Fruit fly (Drosophila melanogaster) whole organism, embryonic: ENCODE results near the gene CanB.

Source experiments
- Asciz ChIP-seq: fragments of 200-800 bp; sonication (Bioruptor generic); optimal IDR thresholded peaks from 2 replicates; lab custom pipeline; 2017; ENCODE audit warnings: missing biosample characterization, mild to moderate bottlenecking, missing genetic modification characterization, missing genetic modification reagents
- B-H1 ChIP-seq: fragments of 200-800 bp; sonication (Bioruptor generic); IDR thresholded peaks from 3 replicates; pipeline ENCODE4 v1.3.6; 2022; ENCODE audit warnings: missing biosample characterization, missing genetic modification characterization
- Blimp-1 ChIP-seq: fragments of 200-800 bp; sonication (Bioruptor generic); optimal IDR thresholded peaks from 3 replicates; lab custom pipeline; 2018; ENCODE audit warnings: missing biosample characterization, missing genetic modification characterization, mild to moderate bottlenecking, moderate library complexity, missing genetic modification reagents
- CG10147 ChIP-seq: fragments of 200-800 bp; sonication (Bioruptor generic); optimal IDR thresholded peaks from 2 replicates; lab custom pipeline; 2019; ENCODE audit warnings: missing biosample characterization, mild to moderate bottlenecking, missing genetic modification characterization, moderate library complexity
- CG1024 ChIP-seq: fragments of 200-800 bp; sonication (Bioruptor generic); IDR thresholded peaks from 2 replicates; pipeline ENCODE4 v1.3.6; 2022; ENCODE audit warnings: missing biosample characterization, missing genetic modification characterization
- CG10274 ChIP-seq: fragments of 200-800 bp; sonication (Bioruptor generic); optimal IDR thresholded peaks from 3 replicates; lab custom pipeline; 2017; ENCODE audit warnings: missing biosample characterization, mild to moderate bottlenecking, missing genetic modification characterization
- CG10959 ChIP-seq: fragments of 200-800 bp; sonication (Bioruptor generic); IDR thresholded peaks from 2 replicates; pipeline ENCODE4 v1.3.6; 2022; ENCODE audit warnings: missing biosample characterization, missing genetic modification characterization
- CG11456 ChIP-seq: fragments of 200-800 bp; sonication (Bioruptor generic); IDR thresholded peaks from 3 replicates; pipeline ENCODE4 v1.3.6; 2022; ENCODE audit warnings: missing biosample characterization, missing genetic modification characterization
- CG11695 ChIP-seq: fragments of 200-800 bp; sonication (Bioruptor generic); IDR thresholded peaks from 3 replicates; pipeline ENCODE4 v1.3.6; 2022; ENCODE audit warnings: missing biosample characterization, missing genetic modification characterization
- CG1233 ChIP-seq: fragments of 200-800 bp; sonication (Bioruptor generic); optimal IDR thresholded peaks from 4 replicates; lab custom pipeline; 2018; ENCODE audit warnings: missing biosample characterization, mild to moderate bottlenecking, missing genetic modification characterization
- CG13296 ChIP-seq: fragments of 200-800 bp; sonication (Bioruptor generic); optimal IDR thresholded peaks from 3 replicates; lab custom pipeline; 2018; ENCODE audit warnings: missing biosample characterization, mild to moderate bottlenecking, missing genetic modification characterization
- CG14441 ChIP-seq: fragments of 200-800 bp; sonication (Bioruptor generic); IDR thresholded peaks from 2 replicates; pipeline ENCODE4 v1.3.6; 2022; ENCODE audit warnings: missing biosample characterization, missing genetic modification characterization
- CG17829 ChIP-seq: fragments of 200-800 bp; optimal IDR thresholded peaks from 2 replicates; lab custom pipeline; 2019; ENCODE audit warnings: missing biosample characterization, mild to moderate bottlenecking, missing genetic modification characterization, moderate library complexity
- CG18476 ChIP-seq: fragments of 200-800 bp; sonication (Bioruptor generic); optimal IDR thresholded peaks from 2 replicates; lab custom pipeline; 2016; ENCODE audit warnings: missing biosample characterization, mild to moderate bottlenecking, missing genetic modification characterization
- CG18764 ChIP-seq: fragments of 200-800 bp; sonication (Bioruptor generic); optimal IDR thresholded peaks from 3 replicates; lab custom pipeline; 2016; ENCODE audit warnings: missing biosample characterization, missing genetic modification characterization
- CG30403 ChIP-seq: fragments of 200-800 bp; sonication (Bioruptor generic); optimal IDR thresholded peaks from 3 replicates; lab custom pipeline; 2016; ENCODE audit warnings: missing biosample characterization, missing genetic modification characterization
- CG3281 ChIP-seq: fragments of 200-800 bp; sonication (Bioruptor generic); optimal IDR thresholded peaks from 3 replicates; lab custom pipeline; 2017; ENCODE audit warnings: missing biosample characterization, mild to moderate bottlenecking, missing genetic modification characterization
- CG4820 ChIP-seq: fragments of 200-800 bp; sonication (Bioruptor generic); optimal IDR thresholded peaks from 3 replicates; lab custom pipeline; 2016; ENCODE audit warnings: missing biosample characterization, missing genetic modification characterization
- CG7372 ChIP-seq: fragments of 200-800 bp; sonication (Bioruptor generic); IDR thresholded peaks from 2 replicates; pipeline ENCODE4 v1.3.6; 2022; ENCODE audit warnings: missing biosample characterization, missing genetic modification characterization
- CG7839 ChIP-seq: fragments of 200-800 bp; sonication (Bioruptor generic); optimal IDR thresholded peaks from 3 replicates; lab custom pipeline; 2018; ENCODE audit warnings: missing biosample characterization, mild to moderate bottlenecking, missing genetic modification characterization, moderate library complexity
- CG8924 ChIP-seq: fragments of 200-800 bp; optimal IDR thresholded peaks from 3 replicates; lab custom pipeline; 2019; ENCODE audit warnings: missing biosample characterization, mild to moderate bottlenecking, missing genetic modification characterization, moderate library complexity
- CkIIα-i1 ChIP-seq: fragments of 200-800 bp; sonication (Bioruptor generic); IDR thresholded peaks from 2 replicates; pipeline ENCODE4 v1.3.6; 2022; ENCODE audit warnings: missing biosample characterization, missing genetic modification characterization
- Fer2 ChIP-seq: fragments of 200-800 bp; sonication (Bioruptor generic); optimal IDR thresholded peaks from 2 replicates; lab custom pipeline; 2018; ENCODE audit warnings: missing biosample characterization, mild to moderate bottlenecking, missing genetic modification characterization, moderate library complexity
- GATAe ChIP-seq: fragments of 200-800 bp; sonication (Bioruptor generic); conservative IDR thresholded peaks from 2 replicates; pipeline ENCODE4 v1.3.6; 2022; ENCODE audit warnings: missing biosample characterization, missing genetic modification characterization
- HmgZ ChIP-seq: fragments of 200-800 bp; sonication (Bioruptor generic); optimal IDR thresholded peaks from 2 replicates; lab custom pipeline; 2018; ENCODE audit warnings: missing biosample characterization, mild to moderate bottlenecking, missing genetic modification characterization
- MTF-1 ChIP-seq: fragments of 200-800 bp; sonication (Bioruptor generic); optimal IDR thresholded peaks from 2 replicates; lab custom pipeline; 2018; ENCODE audit warnings: missing biosample characterization, mild to moderate bottlenecking, missing genetic modification characterization, borderline replicate concordance
- Six4 ChIP-seq: fragments of 200-800 bp; sonication (Bioruptor generic); optimal IDR thresholded peaks from 2 replicates; lab custom pipeline; 2016; ENCODE audit warnings: missing biosample characterization, missing genetic modification characterization
- Sox100B ChIP-seq: fragments of 200-800 bp; sonication (Bioruptor generic); optimal IDR thresholded peaks from 3 replicates; lab custom pipeline; 2018; ENCODE audit warnings: missing biosample characterization, mild to moderate bottlenecking, missing genetic modification characterization
- Ssrp ChIP-seq: fragments of 200-800 bp; sonication (Bioruptor generic); optimal IDR thresholded peaks from 2 replicates; lab custom pipeline; 2018; ENCODE audit warnings: missing biosample characterization, mild to moderate bottlenecking, missing genetic modification characterization, moderate library complexity
- Usf ChIP-seq: fragments of 200-800 bp; sonication (Bioruptor generic); optimal IDR thresholded peaks from 2 replicates; lab custom pipeline; 2017; ENCODE audit warnings: missing genotype, missing biosample characterization, missing genetic modification characterization
- ash1 ChIP-seq: fragments of 200-800 bp; sonication (Bioruptor generic); optimal IDR thresholded peaks from 2 replicates; lab custom pipeline; 2018; ENCODE audit warnings: missing biosample characterization, mild to moderate bottlenecking, missing genetic modification characterization
- bigmax ChIP-seq: fragments of 200-800 bp; sonication (Bioruptor generic); optimal IDR thresholded peaks from 2 replicates; lab custom pipeline; 2018; ENCODE audit warnings: missing biosample characterization, mild to moderate bottlenecking, missing genetic modification characterization
- bowl ChIP-seq: fragments of 200-800 bp; sonication (Bioruptor generic); IDR thresholded peaks from 2 replicates; pipeline ENCODE4 v1.3.6; 2022; ENCODE audit warnings: missing biosample characterization, missing genetic modification characterization
- chinmo ChIP-seq: fragments of 200-800 bp; sonication (Bioruptor generic); IDR thresholded peaks from 4 replicates; pipeline ENCODE4 v1.3.6; 2022; ENCODE audit warnings: missing biosample characterization, missing genetic modification characterization; ENCODE audit not compliant: partially characterized antibody
- kay ChIP-seq: fragments of 200-800 bp; sonication (Bioruptor generic); optimal IDR thresholded peaks from 2 replicates; lab custom pipeline; 2016; ENCODE audit warnings: missing biosample characterization, missing genetic modification characterization
- ken ChIP-seq: fragments of 200-800 bp; sonication (Bioruptor generic); IDR thresholded peaks from 3 replicates; pipeline ENCODE4 v1.3.6; 2022; ENCODE audit warnings: missing biosample characterization, missing genetic modification characterization
- onecut ChIP-seq: fragments of 200-800 bp; sonication (Bioruptor generic); IDR thresholded peaks from 2 replicates; pipeline ENCODE4 v1.3.6; 2022; ENCODE audit warnings: missing biosample characterization, missing genetic modification characterization
- otp ChIP-seq: fragments of 200-800 bp; sonication (Bioruptor generic); IDR thresholded peaks from 3 replicates; pipeline ENCODE4, ENCODE4 v1.3.6; 2022; ENCODE audit warnings: missing biosample characterization, missing genetic modification characterization
- pfk ChIP-seq: fragments of 200-800 bp; sonication (Bioruptor generic); optimal IDR thresholded peaks from 2 replicates; lab custom pipeline; 2018; ENCODE audit warnings: missing biosample characterization, mild to moderate bottlenecking, missing genetic modification characterization, moderate library complexity
- phol ChIP-seq: fragments of 200-800 bp; sonication (Bioruptor generic); optimal IDR thresholded peaks from 3 replicates; lab custom pipeline; 2018; ENCODE audit warnings: missing biosample characterization, mild to moderate bottlenecking, missing genetic modification characterization, moderate library complexity
- prd ChIP-seq, 3 experiments: fragments of >200 bp in 2 of 3; fragments of 200-800 bp in 1 of 3; sonication (Bioruptor generic) in 1 of 3; optimal IDR thresholded peaks in 2 of 3; IDR thresholded peaks in 1 of 3; 2 replicates in 2 of 3; 3 replicates in 1 of 3; pipeline versions ENCODE4 v1.3.6 to Lab custom; 2017 to 2022; ENCODE audit warnings: missing biosample characterization in 1 of 3, missing genetic modification characterization in 1 of 3
- psq ChIP-seq: fragments of 200-800 bp; sonication (Bioruptor generic); optimal IDR thresholded peaks from 2 replicates; lab custom pipeline; 2017; ENCODE audit warnings: missing biosample characterization, missing genetic modification characterization
- pum ChIP-seq: fragments of 200-800 bp; sonication (Bioruptor generic); optimal IDR thresholded peaks from 2 replicates; lab custom pipeline; 2016; ENCODE audit warnings: missing biosample characterization, missing genetic modification characterization
- run ChIP-seq: fragments of 200-800 bp; sonication (Bioruptor generic); optimal IDR thresholded peaks from 3 replicates; lab custom pipeline; 2018; ENCODE audit warnings: missing biosample characterization, mild to moderate bottlenecking, missing genetic modification characterization
- so ChIP-seq: fragments of 200-800 bp; sonication (Bioruptor generic); IDR thresholded peaks from 3 replicates; pipeline ENCODE4 v1.3.6; 2022; ENCODE audit warnings: missing biosample characterization, missing genetic modification characterization
- tgo ChIP-seq: fragments of 200-800 bp; sonication (Bioruptor generic); IDR thresholded peaks from 3 replicates; pipeline ENCODE4 v1.3.6; 2022; ENCODE audit warnings: missing biosample characterization, missing genetic modification characterization
- tio ChIP-seq: fragments of 200-800 bp; sonication (Bioruptor generic); optimal IDR thresholded peaks from 2 replicates; lab custom pipeline; 2017; ENCODE audit warnings: missing biosample characterization, missing genetic modification characterization, inconsistent platforms
- wor ChIP-seq: fragments of 200-800 bp; sonication (Bioruptor generic); IDR thresholded peaks from 2 replicates; pipeline ENCODE4 v1.3.6; 2022; ENCODE audit warnings: missing biosample characterization, missing genetic modification characterization
- zen ChIP-seq: fragments of 200-800 bp; sonication (Bioruptor generic); optimal IDR thresholded peaks from 3 replicates; lab custom pipeline; 2018; ENCODE audit warnings: missing biosample characterization, mild to moderate bottlenecking, missing genetic modification characterization, moderate library complexity
- zfh2 ChIP-seq: fragments of 200-800 bp; sonication (Bioruptor generic); optimal IDR thresholded peaks from 2 replicates; lab custom pipeline; 2016; ENCODE audit warnings: missing biosample characterization, missing genetic modification characterization

CanB gene

DNA sequence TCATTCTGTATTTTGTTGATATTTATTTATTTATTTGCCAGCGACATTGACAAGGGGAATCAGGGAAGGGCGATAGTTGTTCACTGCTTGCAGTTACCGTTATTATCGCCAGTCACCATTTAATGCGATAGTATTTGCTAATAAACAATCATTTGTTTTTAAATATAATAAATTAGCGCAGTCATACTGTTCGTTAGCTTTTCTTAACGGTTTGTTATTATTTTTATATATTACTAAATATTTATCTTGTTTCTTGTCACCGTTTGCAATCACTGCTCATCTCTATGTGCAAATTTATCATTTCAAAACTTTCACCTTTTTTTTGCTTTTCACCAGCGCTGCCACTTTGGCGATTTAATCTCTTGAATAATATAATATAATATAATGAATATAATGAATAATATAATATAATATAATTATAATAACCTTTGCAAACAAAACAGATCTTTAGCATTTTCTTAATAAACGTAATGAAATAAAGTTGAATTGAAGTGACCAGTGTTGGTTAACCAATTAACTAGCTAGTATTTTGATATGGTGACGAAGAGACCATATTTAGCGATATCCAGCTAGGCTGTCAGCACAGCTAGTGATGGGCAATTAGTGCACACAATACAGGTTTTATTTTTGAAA lies 2.9 kb upstream of the CanB start, which contains the start of the genes CG3309 and XRCC1 (continued):
- TF ChIP-seq tgo = peak; percentile 58
- TF ChIP-seq run (tag; lab: Kevin White, UChicago) = no peak
- peak; percentile 51 for TF ChIP-seq Ssrp (tag; lab: Kevin White, UChicago)
- TF ChIP-seq GATAe (GFP tag; lab: Robert Waterston, UW) = no peak
- TF ChIP-seq CG13296 (GFP tag; lab: Kevin White, UChicago) = no peak
- no peak for TF ChIP-seq kay (GFP tag; lab: Kevin White, UChicago)
- no peak for TF ChIP-seq CG18764 (GFP tag; lab: Kevin White, UChicago)
- TF ChIP-seq HmgZ (tag; lab: Kevin White, UChicago) = no peak
- TF ChIP-seq Six4 = peak; percentile 20
- peak; percentile 22; the same call in 1 of the 2 replicates for TF ChIP-seq wor
- TF ChIP-seq CG10959 (GFP tag; lab: Robert Waterston, UW) = no peak
- TF ChIP-seq CG11456 = no peak
- TF ChIP-seq B-H1 (GFP tag; lab: Robert Waterston, UW) = no peak; the same call in 2 of the 3 replicates
- TF ChIP-seq prd (optimal IDR thresholded peaks at IDR 0.05; lab: Kevin White, UChicago) = no peak
- TF ChIP-seq prd (GFP tag; IDR thresholded peaks at IDR 0.05; lab: Robert Waterston, UW) = peak; percentile 81
- peak; percentile 41 for TF ChIP-seq zen
- no peak for TF ChIP-seq pum (GFP tag; lab: Kevin White, UChicago)
- TF ChIP-seq CG14441 (GFP tag; lab: Robert Waterston, UW) = peak; percentile 35; the same call in 1 of the 2 replicates
- peak; percentile 61 for TF ChIP-seq phol (tag; lab: Kevin White, UChicago)
- TF ChIP-seq CG11695 (GFP tag; lab: Robert Waterston, UW) = no peak
- no peak for TF ChIP-seq Sox100B (GFP tag; lab: Kevin White, UChicago)
- TF ChIP-seq Asciz (GFP tag; lab: Kevin White, UChicago) = no peak
- peak; percentile 17 for TF ChIP-seq CG18476 (GFP tag; lab: Kevin White, UChicago)
- no peak for TF ChIP-seq zfh2 (GFP tag; lab: Kevin White, UChicago)
- peak; percentile 4 for TF ChIP-seq Fer2 (tag; lab: Kevin White, UChicago)
- no peak for TF ChIP-seq bowl (GFP tag; lab: Robert Waterston, UW)
- TF ChIP-seq CG3281 (GFP tag; lab: Kevin White, UChicago) = no peak
- no peak for TF ChIP-seq tio (GFP tag; lab: Kevin White, UChicago)
- no peak for TF ChIP-seq so (GFP tag; lab: Robert Waterston, UW)
- no peak for TF ChIP-seq ash1 (GFP tag; lab: Kevin White, UChicago)
- no peak for TF ChIP-seq otp (GFP tag; lab: Robert Waterston, UW)
- peak; percentile 47 for TF ChIP-seq CG7839 (tag; lab: Kevin White, UChicago)
- no peak for TF ChIP-seq bigmax (GFP tag; lab: Kevin White, UChicago)
- peak; percentile 2 for TF ChIP-seq CG1233 (GFP tag; lab: Kevin White, UChicago)
- no peak for TF ChIP-seq pfk (GFP tag; lab: Kevin White, UChicago)
- peak; percentile 47 for TF ChIP-seq CG17829 (tag; lab: Kevin White, UChicago)
- TF ChIP-seq onecut (GFP tag; lab: Robert Waterston, UW) = no peak
- TF ChIP-seq Usf = no peak
- peak; percentile 55 for TF ChIP-seq CG30403 (GFP tag; lab: Kevin White, UChicago)
- TF ChIP-seq Blimp-1 (GFP tag; lab: Kevin White, UChicago) = peak; percentile 95
- peak; percentile 61; the same call in 2 of the 3 replicates for TF ChIP-seq ken (GFP tag; lab: Robert Waterston, UW)
- TF ChIP-seq CG10147 = peak; percentile 14
- peak; percentile 26 for TF ChIP-seq CG4820 (GFP tag; lab: Kevin White, UChicago)
- peak; percentile 8 for TF ChIP-seq psq (GFP tag; lab: Kevin White, UChicago)
- TF ChIP-seq CG8924 (tag; lab: Kevin White, UChicago) = peak; percentile 69
- no peak for TF ChIP-seq CG10274 (GFP tag; lab: Kevin White, UChicago)
- peak; percentile 52; the same call in 1 of the 2 replicates for TF ChIP-seq CG7372 (GFP tag; lab: Robert Waterston, UW)
- no peak for TF ChIP-seq MTF-1 (GFP tag; lab: Kevin White, UChicago)
- TF ChIP-seq CkIIα-i1 (GFP tag; lab: Robert Waterston, UW) = no peak
- 0 out of 4 replicates have a peak, but pooled peaks have one; percentile 18 for TF ChIP-seq chinmo
- no peak for TF ChIP-seq CG1024 (GFP tag; lab: Robert Waterston, UW)
